Worm (Caenorhabditis elegans) whole organism, L4 larva: ENCODE results near the gene fbxb-9.

ENCODE experiments used
- F10B5.3 ChIP-seq: sonication (generic microtip); optimal IDR thresholded peaks from 2 replicates; lab custom pipeline; 2016; ENCODE audit warnings: mild to moderate bottlenecking, missing genetic modification characterization, missing compliant biosample characterization
- F26F4.8 ChIP-seq: fragments of 200-800 bp; sonication (Bioruptor generic); conservative IDR thresholded peaks from 2 replicates; pipeline ENCODE4 v1.3.6; 2022; ENCODE audit warnings: missing genetic modification characterization, missing compliant biosample characterization
- F44E2.7 ChIP-seq: fragments of 200-800 bp; sonication (Bioruptor generic); IDR thresholded peaks from 2 replicates; pipeline ENCODE4 v2.1.2; 2022; ENCODE audit warnings: missing genetic modification characterization, missing compliant biosample characterization
- F49E8.2 ChIP-seq: sonication (generic microtip); optimal IDR thresholded peaks from 2 replicates; lab custom pipeline; 2016; ENCODE audit warnings: missing compliant biosample characterization, mild to moderate bottlenecking, missing genetic modification characterization, borderline replicate concordance
- T20F7.1 ChIP-seq: fragments of 200-800 bp; sonication (Bioruptor generic); optimal IDR thresholded peaks from 2 replicates; lab custom pipeline; 2018; ENCODE audit warnings: mild to moderate bottlenecking, missing genetic modification characterization, missing compliant biosample characterization
- Y105C5A.15 ChIP-seq: fragments of 200-800 bp; sonication (Bioruptor generic); IDR thresholded peaks from 2 replicates; pipeline ENCODE4 v1.3.6; 2022; ENCODE audit warnings: missing genetic modification characterization, missing compliant biosample characterization
- Y48G9A.11 ChIP-seq: fragments of 200-800 bp; sonication (Bioruptor generic); IDR thresholded peaks from 2 replicates; pipeline ENCODE4 v1.3.6; 2022; ENCODE audit warnings: missing genetic modification reagents, missing genetic modification characterization, missing compliant biosample characterization
- Y5F2A.4 ChIP-seq: fragments of 200-800 bp; sonication (Bioruptor generic); optimal IDR thresholded peaks from 2 replicates; lab custom pipeline; 2018; ENCODE audit warnings: mild to moderate bottlenecking, missing genetic modification characterization, missing compliant biosample characterization
- ZK546.5 ChIP-seq, 2 experiments: sonication (generic microtip); optimal IDR thresholded peaks; 2 replicates each; lab custom pipeline; 2017; ENCODE audit warnings: missing biosample characterization in 2 of 2, missing genetic modification characterization in 2 of 2
- aha-1 ChIP-seq: fragments of 150-350 bp; peaks from one replicate; lab custom pipeline; 2014; ENCODE audit warnings: missing biosample characterization, missing genetic modification characterization
- ama-1 ChIP-seq: fragments of 150-350 bp; optimal IDR thresholded peaks from 2 replicates; lab custom pipeline; 2014; ENCODE audit warnings: inconsistent platforms, mixed read lengths
- arid-1 ChIP-seq: fragments of 200-800 bp; sonication (Bioruptor generic); conservative IDR thresholded peaks from 2 replicates; pipeline ENCODE4 v1.3.6; 2022; ENCODE audit warnings: missing genetic modification reagents, missing genetic modification characterization, missing compliant biosample characterization
- attf-4 ChIP-seq: sonication (generic microtip); optimal IDR thresholded peaks from 3 replicates; lab custom pipeline; 2017; ENCODE audit warnings: missing biosample characterization, missing genetic modification characterization
- ceh-62 ChIP-seq: sonication (generic microtip); optimal IDR thresholded peaks from 2 replicates; lab custom pipeline; 2017; ENCODE audit warnings: missing biosample characterization, missing genetic modification characterization
- ceh-82 ChIP-seq: sonication (generic microtip); optimal IDR thresholded peaks from 2 replicates; lab custom pipeline; 2017; ENCODE audit warnings: missing biosample characterization, missing genetic modification characterization
- ctbp-1 ChIP-seq: fragments of 200-800 bp; sonication (Bioruptor generic); IDR thresholded peaks from 2 replicates; pipeline ENCODE4 v1.3.6; 2022; ENCODE audit warnings: missing genetic modification reagents, missing genetic modification characterization, missing compliant biosample characterization
- daf-19 ChIP-seq: fragments of 200-800 bp; sonication (Bioruptor generic); conservative IDR thresholded peaks from 2 replicates; pipeline ENCODE4 v1.3.6; 2022; ENCODE audit warnings: missing genetic modification characterization, missing compliant biosample characterization
- dpl-1 ChIP-seq: fragments of 150-350 bp; optimal IDR thresholded peaks from 2 replicates; lab custom pipeline; 2014; ENCODE audit warnings: missing biosample characterization, missing genetic modification reagents, missing genetic modification characterization
- dve-1 ChIP-seq: sonication (generic microtip); optimal IDR thresholded peaks from 2 replicates; lab custom pipeline; 2017; ENCODE audit warnings: antibody characterized with exemption, mild to moderate bottlenecking, missing genetic modification characterization, missing compliant biosample characterization; ENCODE audit not compliant: insufficient read depth
- fos-1 ChIP-seq: fragments of 150-350 bp; optimal IDR thresholded peaks from 2 replicates; lab custom pipeline; 2014; ENCODE audit warnings: missing biosample characterization, missing genetic modification characterization
- gei-8 ChIP-seq: fragments of 200-800 bp; sonication (Bioruptor generic); optimal IDR thresholded peaks from 2 replicates; lab custom pipeline; 2018; ENCODE audit warnings: mild to moderate bottlenecking, missing genetic modification characterization, missing compliant biosample characterization
- hif-1 ChIP-seq, 2 experiments: sonication (generic microtip); optimal IDR thresholded peaks; 2 replicates each; lab custom pipeline; 2016 to 2017; ENCODE audit warnings: missing compliant biosample characterization in 2 of 2, missing genetic modification characterization in 2 of 2, missing genetic modification reagents in 2 of 2, missing genotype in 2 of 2, mild to moderate bottlenecking in 1 of 2
- hlh-30 ChIP-seq: sonication (generic microtip); optimal IDR thresholded peaks from 2 replicates; lab custom pipeline; 2017; ENCODE audit warnings: antibody characterized with exemption, mild to moderate bottlenecking, missing genetic modification characterization, missing compliant biosample characterization; ENCODE audit not compliant: insufficient read depth
- hmg-1.1 ChIP-seq: fragments of 200-800 bp; sonication (Bioruptor generic); IDR thresholded peaks from 2 replicates; pipeline ENCODE4 v1.3.6; 2022; ENCODE audit warnings: missing genetic modification reagents, missing genetic modification characterization, missing compliant biosample characterization
- jun-1 ChIP-seq: fragments of 150-350 bp; optimal IDR thresholded peaks from 2 replicates; lab custom pipeline; 2014; ENCODE audit warnings: missing biosample characterization, missing genetic modification reagents, missing genetic modification characterization
- lin-38 ChIP-seq: fragments of 200-800 bp; sonication (Bioruptor generic); IDR thresholded peaks from 2 replicates; pipeline ENCODE4 v1.3.6; 2022; ENCODE audit warnings: missing genetic modification reagents, missing genetic modification characterization, missing compliant biosample characterization
- lir-3 ChIP-seq: sonication (generic microtip); optimal IDR thresholded peaks from 2 replicates; lab custom pipeline; 2016; ENCODE audit warnings: mild to moderate bottlenecking, missing genetic modification characterization, missing compliant biosample characterization
- lsy-2 ChIP-seq, 2 experiments: fragments of 150-350 bp in 1 of 2; sonication (generic microtip) in 1 of 2; optimal IDR thresholded peaks; 2 replicates each; lab custom pipeline; 2014 to 2017; ENCODE audit warnings: missing biosample characterization in 2 of 2, missing genetic modification characterization in 2 of 2
- madf-5 ChIP-seq, 2 experiments: fragments of 200-800 bp; sonication (Bioruptor generic); IDR thresholded peaks; 2 replicates each; pipeline ENCODE4 v1.3.6; 2022; ENCODE audit warnings: missing compliant biosample characterization in 2 of 2, missing genetic modification characterization in 2 of 2
- madf-9 ChIP-seq: fragments of 200-800 bp; sonication (Bioruptor generic); conservative IDR thresholded peaks from 2 replicates; pipeline ENCODE4 v1.3.6; 2022; ENCODE audit warnings: missing genetic modification reagents, missing genetic modification characterization, missing compliant biosample characterization
- mdt-29 ChIP-seq: fragments of 200-800 bp; sonication (Bioruptor generic); IDR thresholded peaks from 2 replicates; pipeline ENCODE4 v1.3.6; 2022; ENCODE audit warnings: missing genetic modification reagents, missing genetic modification characterization, missing compliant biosample characterization
- mep-1 ChIP-seq: fragments of 150-350 bp; sonication (generic microtip); optimal IDR thresholded peaks from 3 replicates; lab custom pipeline; 2014; ENCODE audit warnings: missing biosample characterization, missing genetic modification characterization
- mes-2 ChIP-seq: sonication (generic microtip); optimal IDR thresholded peaks from 2 replicates; lab custom pipeline; 2016; ENCODE audit warnings: missing genotype, mild to moderate bottlenecking, missing genetic modification characterization, missing compliant biosample characterization; ENCODE audit not compliant: poor library complexity, severe bottlenecking
- mxl-2 ChIP-seq: fragments of 200-800 bp; sonication (Bioruptor generic); conservative IDR thresholded peaks from 2 replicates; pipeline ENCODE4 v1.3.6; 2022; ENCODE audit warnings: missing genetic modification reagents, missing genetic modification characterization, missing compliant biosample characterization
- nhr-10 ChIP-seq: fragments of 150-350 bp; optimal IDR thresholded peaks from 2 replicates; lab custom pipeline; 2014; ENCODE audit warnings: missing biosample characterization, missing genetic modification characterization
- nhr-102 ChIP-seq: sonication (generic microtip); optimal IDR thresholded peaks from 2 replicates; lab custom pipeline; 2016; ENCODE audit warnings: mild to moderate bottlenecking, missing genetic modification characterization, moderate library complexity, missing compliant biosample characterization
- nhr-11 ChIP-seq: fragments of 150-350 bp; optimal IDR thresholded peaks from 2 replicates; lab custom pipeline; 2014; ENCODE audit warnings: missing biosample characterization, missing genetic modification characterization
- nhr-237 ChIP-seq: sonication (generic microtip); optimal IDR thresholded peaks from 2 replicates; lab custom pipeline; 2017; ENCODE audit warnings: missing biosample characterization, missing genetic modification characterization
- nhr-48 ChIP-seq: sonication (generic microtip); optimal IDR thresholded peaks from 2 replicates; lab custom pipeline; 2016; ENCODE audit warnings: mild to moderate bottlenecking, missing genetic modification characterization, missing compliant biosample characterization
- pha-4 ChIP-seq, 2 experiments: fragments of 150-350 bp in 1 of 2; fragments of 200-800 bp in 1 of 2; sonication (Bioruptor generic) in 1 of 2; IDR thresholded peaks in 1 of 2; optimal IDR thresholded peaks in 1 of 2; 2 replicates each; pipeline versions ENCODE4 v1.3.6 to Lab custom; 2014 to 2022; ENCODE audit warnings: missing genetic modification characterization in 2 of 2, missing genetic modification reagents in 2 of 2, missing biosample characterization in 1 of 2, missing compliant biosample characterization in 1 of 2
- sdz-12 ChIP-seq: fragments of 200-800 bp; sonication (Bioruptor generic); optimal IDR thresholded peaks from 2 replicates; lab custom pipeline; 2018; ENCODE audit warnings: mild to moderate bottlenecking, missing genetic modification characterization, missing compliant biosample characterization
- snpc-1.2 ChIP-seq: fragments of 200-800 bp; sonication (Bioruptor generic); IDR thresholded peaks from 2 replicates; pipeline ENCODE4 v1.3.6; 2022; ENCODE audit warnings: missing genetic modification reagents, missing genetic modification characterization, missing compliant biosample characterization
- spr-1 ChIP-seq: sonication (generic microtip); optimal IDR thresholded peaks from 2 replicates; lab custom pipeline; 2016; ENCODE audit warnings: mild to moderate bottlenecking, missing genetic modification characterization, missing compliant biosample characterization
- spr-3 ChIP-seq: fragments of 200-800 bp; sonication (Bioruptor generic); optimal IDR thresholded peaks from 2 replicates; lab custom pipeline; 2018; ENCODE audit warnings: mild to moderate bottlenecking, missing genetic modification characterization, missing compliant biosample characterization
- unc-130 ChIP-seq: sonication (generic microtip); optimal IDR thresholded peaks from 2 replicates; lab custom pipeline; 2016; ENCODE audit warnings: missing genetic modification reagents, missing genetic modification characterization, missing compliant biosample characterization
- zag-1 ChIP-seq: fragments of 150-350 bp; optimal IDR thresholded peaks from 2 replicates; lab custom pipeline; 2014; ENCODE audit warnings: missing biosample characterization, missing genetic modification characterization
- zfp-2 ChIP-seq: sonication (generic microtip); optimal IDR thresholded peaks from 2 replicates; lab custom pipeline; 2016; ENCODE audit warnings: mild to moderate bottlenecking, missing genetic modification characterization, missing compliant biosample characterization
- zfp-3 ChIP-seq: fragments of 200-800 bp; sonication (Bioruptor generic); conservative IDR thresholded peaks from 2 replicates; pipeline ENCODE4 v1.3.6; 2022; ENCODE audit warnings: missing genetic modification reagents, missing genetic modification characterization, missing compliant biosample characterization
- zip-2 ChIP-seq: fragments of 150-350 bp; optimal IDR thresholded peaks from 2 replicates; lab custom pipeline; 2014; ENCODE audit warnings: missing biosample characterization, missing genetic modification characterization

Gene fbxb-9

DNA sequence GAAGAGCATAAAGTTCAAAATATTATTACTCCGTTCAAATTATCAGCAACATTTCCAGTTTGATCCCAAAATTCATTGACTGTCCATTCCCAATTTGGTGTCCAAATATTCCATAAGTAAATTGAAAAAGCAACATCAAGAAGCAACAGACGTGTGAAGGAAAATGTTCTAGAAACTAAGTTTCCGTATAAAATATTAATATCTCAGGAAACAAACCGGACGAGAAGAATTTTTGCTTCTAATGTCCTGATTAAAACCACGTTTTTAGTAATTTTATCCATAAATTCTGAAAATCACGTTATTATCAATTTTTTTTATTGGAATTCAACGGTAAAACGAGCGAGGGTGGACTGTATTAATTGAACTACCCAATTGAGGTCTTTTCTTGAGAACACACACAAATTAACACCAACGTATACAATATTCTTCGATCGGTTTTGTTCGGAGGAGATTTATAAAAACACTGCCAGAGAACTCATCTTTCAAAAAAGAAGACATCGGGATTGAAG, 15.3 kb downstream of the fbxb-9 start, which contains the start of gene pigq-1:
pigq-1 (minus strand) TSS at position 286 of the 509 bp plus-strand sequence.
- TF ChIP-seq zag-1 (peak; percentile 55), ZK546.5 (tag; optimal IDR thresholded peaks at IDR 0.05; lab: Kevin White, UChicago) (no peak), attf-4 (no peak), zip-2 (tag; lab: Kevin White, UChicago) (peak; percentile 6), Y105C5A.15 (GFP tag; lab: Robert Waterston, UW) (0 out of 2 replicates have a peak, but pooled peaks have one; percentile 54), F26F4.8 (GFP tag; lab: Robert Waterston, UW) (0 out of 2 replicates have a peak, but pooled peaks have one; percentile 18), madf-9 (GFP tag; lab: Robert Waterston, UW) (no peak), arid-1 (GFP tag; lab: Robert Waterston, UW) (no peak), nhr-237 (peak; percentile 16), F10B5.3 (tag; lab: Kevin White, UChicago) (no peak), dpl-1 (GFP tag; lab: Kevin White, UChicago) (peak; percentile 21), lin-38 (GFP tag; lab: Robert Waterston, UW) (peak; percentile 65), gei-8 (peak; percentile 31), snpc-1.2 (GFP tag; lab: Robert Waterston, UW) (peak; percentile 65; the same call in 1 of the 2 replicates), mes-2 (tag; lab: Kevin White, UChicago) (peak; percentile 16), nhr-48 (tag; lab: Kevin White, UChicago) (peak; percentile 40), daf-19 (GFP tag; lab: Robert Waterston, UW) (0 out of 2 replicates have a peak, but pooled peaks have one; percentile 28), nhr-10 (tag; lab: Kevin White, UChicago) (no peak), fos-1 (no peak), Y5F2A.4 (GFP tag; lab: Kevin White, UChicago) (no peak), lsy-2 (tag; optimal IDR thresholded peaks at IDR 0.05; lab: Kevin White, UChicago) (peak in 1 of 2 experiments; percentile 71), ctbp-1 (GFP tag; lab: Robert Waterston, UW) (no peak), aha-1 (tag; lab: Kevin White, UChicago) (no peak), Y48G9A.11 (peak; percentile 36; the same call in 1 of the 2 replicates), nhr-11 (tag; lab: Kevin White, UChicago) (no peak), T20F7.1 (peak; percentile 53), ceh-82 (tag; lab: Kevin White, UChicago) (no peak), jun-1 (tag; lab: Kevin White, UChicago) (no peak), zfp-2 (tag; lab: Kevin White, UChicago) (peak; percentile 25), hmg-1.1 (no peak), ama-1 (lab: Kevin White, UChicago) (peak; percentile 89), sdz-12 (no peak), zfp-3 (GFP tag; lab: Robert Waterston, UW) (peak; percentile 61; the same call in 1 of the 2 replicates), dve-1 (peak; percentile 20), mxl-2 (no peak), hif-1 (tag; optimal IDR thresholded peaks at IDR 0.05; lab: Kevin White, UChicago) (no peak), lir-3 (tag; lab: Kevin White, UChicago) (no peak), spr-3 (GFP tag; lab: Kevin White, UChicago) (peak; percentile 49), mdt-29 (GFP tag; lab: Robert Waterston, UW) (peak; percentile 34; the same call in 1 of the 2 replicates), unc-130 (GFP tag; lab: Kevin White, UChicago) (no peak), mep-1 (tag; lab: Kevin White, UChicago) (peak; percentile 63), ceh-62 (no peak), nhr-102 (tag; lab: Kevin White, UChicago) (peak; percentile 77), hlh-30 (tag; lab: Kevin White, UChicago) (no peak), spr-1 (tag; lab: Kevin White, UChicago) (peak; percentile 43), madf-5 (GFP tag; IDR thresholded peaks at IDR 0.05; lab: Robert Waterston, UW) (0 out of 4 replicates have a peak, but pooled peaks of 1 of the 2 experiments have one; percentile 24), F44E2.7 (GFP tag; lab: Robert Waterston, UW) (no peak), pha-4 (GFP tag; IDR thresholded peaks at IDR 0.05; lab: Robert Waterston, UW) (peak; percentile 59; the same call in 1 of the 2 replicates), pha-4 (tag; optimal IDR thresholded peaks at IDR 0.05; lab: Kevin White, UChicago) (no peak), F49E8.2 (tag; lab: Kevin White, UChicago) (peak; percentile 40)
